Worm (Caenorhabditis elegans) whole organism, young adult: ENCODE measurements around the gene nhr-255.

Experiments used
- ceh-100 ChIP-seq: fragments of 200-800 bp; sonication (Bioruptor generic); IDR thresholded peaks from 2 replicates; pipeline ENCODE4 v1.3.6; 2022; ENCODE audit warnings: missing genetic modification reagents, missing genetic modification characterization, missing compliant biosample characterization
- him-1 ChIP-seq: sonication (generic microtip); optimal IDR thresholded peaks from 2 replicates; lab custom pipeline; 2016; ENCODE audit warnings: missing genotype, missing genetic modification reagents, missing genetic modification characterization, missing compliant biosample characterization
- hrde-1 ChIP-seq: sonication (generic microtip); optimal IDR thresholded peaks from 2 replicates; lab custom pipeline; 2016; ENCODE audit warnings: missing genetic modification characterization, mild to moderate bottlenecking, missing compliant biosample characterization, moderate library complexity, missing genotype, missing genetic modification reagents, borderline replicate concordance
- pbrm-1 ChIP-seq: fragments of 200-800 bp; sonication (Bioruptor generic); IDR thresholded peaks from 2 replicates; pipeline ENCODE4 v1.3.6; 2022; ENCODE audit warnings: missing genetic modification reagents, missing genetic modification characterization, missing compliant biosample characterization
- pha-4 ChIP-seq: fragments of 150-350 bp; sonication (generic microtip); optimal IDR thresholded peaks from 2 replicates; lab custom pipeline; 2014; ENCODE audit warnings: missing biosample characterization, missing genetic modification reagents, missing genetic modification characterization

ce11 chrX:15751245-15751644 lies 8.8 kb downstream of the nhr-255 start:
- TF ChIP-seq hrde-1 (tag; lab: Kevin White, UChicago) (no peak), ceh-100 (no peak), pha-4 (no peak), him-1 (tag; lab: Kevin White, UChicago) (no peak), pbrm-1 (GFP tag; lab: Robert Waterston, UW) (peak; percentile 45; the same call in 1 of the 2 replicates)
